Worm (Caenorhabditis elegans) whole organism, mixed stage, embryonic: ENCODE results near the gene sru-12.

Source experiments
- bed-3 ChIP-seq: fragments of 200-800 bp; sonication (Bioruptor generic); optimal IDR thresholded peaks from 3 replicates; lab custom pipeline; 2018; ENCODE audit warnings: mild to moderate bottlenecking, missing genetic modification characterization, moderate library complexity, missing compliant biosample characterization
- blmp-1 ChIP-seq: fragments of 150-350 bp; optimal IDR thresholded peaks from 2 replicates; lab custom pipeline; 2014; ENCODE audit warnings: missing biosample characterization, missing genetic modification characterization
- elt-1 ChIP-seq: sonication (generic microtip); optimal IDR thresholded peaks from 2 replicates; lab custom pipeline; 2017; ENCODE audit warnings: missing genetic modification characterization, mild to moderate bottlenecking, missing compliant biosample characterization, antibody characterized with exemption, moderate library complexity, borderline replicate concordance; ENCODE audit not compliant: insufficient read depth
- mab-5 ChIP-seq: fragments of 150-350 bp; optimal IDR thresholded peaks from 2 replicates; lab custom pipeline; 2014; ENCODE audit warnings: missing biosample characterization, missing genetic modification characterization
- nhr-12 ChIP-seq: fragments of 150-350 bp; optimal IDR thresholded peaks from 2 replicates; lab custom pipeline; 2014; ENCODE audit warnings: missing biosample characterization, missing genetic modification characterization
- nhr-237 ChIP-seq: fragments of 150-350 bp; optimal IDR thresholded peaks from 2 replicates; lab custom pipeline; 2014; ENCODE audit warnings: missing biosample characterization, missing genetic modification characterization
- nhr-76 ChIP-seq: sonication (generic microtip); optimal IDR thresholded peaks from 2 replicates; lab custom pipeline; 2017; ENCODE audit warnings: missing biosample characterization, missing genetic modification characterization
- ztf-11 ChIP-seq: fragments of 150-350 bp; optimal IDR thresholded peaks from 2 replicates; lab custom pipeline; 2014; ENCODE audit warnings: missing biosample characterization, missing genetic modification characterization

- TF ChIP-seq nhr-237 (tag; lab: Kevin White, UChicago) (no peak), mab-5 (tag; lab: Kevin White, UChicago) (no peak), nhr-12 (tag; lab: Kevin White, UChicago) (no peak), blmp-1 (tag; lab: Kevin White, UChicago) (no peak), ztf-11 (no peak), bed-3 (GFP tag; lab: Kevin White, UChicago) (no peak), nhr-76 (tag; lab: Kevin White, UChicago) (no peak), elt-1 (tag; lab: Kevin White, UChicago) (no peak)
Measured at ce11 chrIV:13623533-13623932, 40.5 kb downstream of the sru-12 start, which contains the start of gene C08F11.1.
